Fruit fly (Drosophila melanogaster): ENCODE measurements around the gene CG12237.

DNA sequence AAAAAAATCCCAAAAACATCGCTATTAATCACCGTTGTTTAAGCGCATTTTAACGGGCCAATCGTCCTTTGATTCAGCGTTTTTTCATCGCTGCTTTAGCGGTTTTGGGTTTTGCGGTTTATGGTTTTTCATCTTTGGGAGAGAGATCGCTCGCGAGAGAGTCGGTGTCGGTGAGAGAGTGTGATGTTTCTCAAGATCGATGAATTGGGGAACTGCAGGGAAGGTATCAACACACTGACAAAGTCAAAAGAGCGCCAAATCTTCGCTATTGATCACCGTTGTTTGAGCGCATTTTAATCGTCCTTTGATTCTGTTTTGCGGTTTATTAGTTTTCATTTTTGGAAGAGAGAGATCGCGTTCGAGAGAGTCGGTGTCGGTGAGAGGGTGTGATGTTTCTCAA, 47.4 kb upstream of the CG12237 start:
- TF ChIP-seq Bgb (GFP tag; IDR thresholded peaks at IDR 0.05; ENCODE audit: partially characterized antibody) (no peak), h (optimal IDR thresholded peaks at IDR 0.05) (no peak), Ssrp (tag; optimal IDR thresholded peaks at IDR 0.05) (no peak), CG7271 (tag; optimal IDR thresholded peaks at IDR 0.05) (no peak), CG7963 (GFP tag; IDR thresholded peaks at IDR 0.05; ENCODE audit: partially characterized antibody) (no peak), sob (GFP tag; IDR thresholded peaks at IDR 0.05) (no peak)

Measured in whole organism, embryonic.